Fruit fly (Drosophila melanogaster): ENCODE data around the gene Myo61F.
A peak's percentile ranks its signal among the peaks of the same experiment; 100 is the strongest.

Myo61F gene

DNA sequence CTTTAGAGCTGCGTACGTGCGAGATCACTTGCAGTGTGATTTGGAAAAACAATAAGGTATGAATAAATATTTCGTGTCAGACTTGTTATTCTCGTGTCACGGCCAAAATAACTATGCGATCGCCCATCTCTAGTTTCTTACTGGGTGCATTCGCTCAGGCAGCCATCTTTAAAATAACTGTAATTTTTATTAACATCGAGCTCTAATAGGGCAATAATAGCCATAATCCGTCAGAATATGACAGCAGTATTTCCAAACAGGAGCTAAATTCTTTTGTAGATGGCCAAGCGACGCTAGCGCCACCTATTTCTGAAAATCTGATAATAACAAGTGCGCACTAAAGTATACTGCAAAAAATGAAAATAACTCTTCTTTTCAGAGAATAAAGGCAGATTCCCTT is 33.8 kb downstream of the Myo61F start (continued):
- TF ChIP-seq insv (GFP tag; optimal IDR thresholded peaks at IDR 0.05) (peak in 1 of 2 experiments; percentile 86), CG13624 (GFP tag; optimal IDR thresholded peaks at IDR 0.05) (peak; percentile 50), gro (GFP tag; optimal IDR thresholded peaks at IDR 0.05) (peak; percentile 67), CG10462 (GFP tag; optimal IDR thresholded peaks at IDR 0.05) (peak; percentile 81), vnd (GFP tag; IDR thresholded peaks at IDR 0.05; ENCODE audit: partially characterized antibody) (peak; percentile 80), CG2199 (GFP tag; IDR thresholded peaks at IDR 0.05) (no peak), Blimp-1 (GFP tag; optimal IDR thresholded peaks at IDR 0.05) (peak; percentile 5), danr (GFP tag; IDR thresholded peaks at IDR 0.05) (no peak), CG11723 (GFP tag; optimal IDR thresholded peaks at IDR 0.05) (no peak), CG17385 (GFP tag; optimal IDR thresholded peaks at IDR 0.05) (peak; percentile 11), Eip74EF (GFP tag; optimal IDR thresholded peaks at IDR 0.05) (peak in 1 of 2 experiments; percentile 29), Opbp (GFP tag; IDR thresholded peaks at IDR 0.05; ENCODE audit: partially characterized antibody) (peak; percentile 89), sqz (GFP tag; optimal IDR thresholded peaks at IDR 0.05) (no peak), Myb (GFP tag; optimal IDR thresholded peaks at IDR 0.05) (peak; percentile 21), CG33557 (GFP tag; optimal IDR thresholded peaks at IDR 0.05) (peak; percentile 14), CG14014 (GFP tag; IDR thresholded peaks at IDR 0.05) (no peak), trem (tag; optimal IDR thresholded peaks at IDR 0.05) (peak; percentile 37), otp (GFP tag; IDR thresholded peaks at IDR 0.05) (0 out of 3 replicates have a peak, but pooled peaks have one; percentile 17), lab (GFP tag; optimal IDR thresholded peaks at IDR 0.05) (peak; percentile 55), lbe (GFP tag; optimal IDR thresholded peaks at IDR 0.05) (no peak), CG2678 (tag; optimal IDR thresholded peaks at IDR 0.05) (peak; percentile 21), nerfin-2 (GFP tag; IDR thresholded peaks at IDR 0.05; ENCODE audit: partially characterized antibody) (peak; percentile 73), CG6791 (GFP tag; IDR thresholded peaks at IDR 0.05; ENCODE audit: partially characterized antibody) (peak; percentile 78), eyg (GFP tag; optimal IDR thresholded peaks at IDR 0.05) (no peak), klu (GFP tag; IDR thresholded peaks at IDR 0.05) (no peak), Scr (GFP tag; IDR thresholded peaks at IDR 0.05; ENCODE audit: partially characterized antibody) (peak; percentile 91), CG3281 (GFP tag; optimal IDR thresholded peaks at IDR 0.05) (peak; percentile 22), CG18619 (GFP tag; optimal IDR thresholded peaks at IDR 0.05) (no peak), Xbp1 (GFP tag; optimal IDR thresholded peaks at IDR 0.05) (peak; percentile 28), CG17568 (GFP tag; optimal IDR thresholded peaks at IDR 0.05) (peak; percentile 32), Camta (GFP tag; optimal IDR thresholded peaks at IDR 0.05) (no peak), nerfin-1 (tag; optimal IDR thresholded peaks at IDR 0.05) (peak; percentile 73), chinmo (GFP tag; IDR thresholded peaks at IDR 0.05; ENCODE audit: partially characterized antibody) (peak; percentile 83; the same call in 2 of the 4 replicates), HLH3B (GFP tag; IDR thresholded peaks at IDR 0.05) (0 out of 2 replicates have a peak, but pooled peaks have one; percentile 33), CG31388 (GFP tag; optimal IDR thresholded peaks at IDR 0.05) (no peak), Bdp1 (GFP tag; optimal IDR thresholded peaks at IDR 0.05) (no peak), seq (GFP tag; IDR thresholded peaks at IDR 0.05) (no peak), kay (GFP tag; optimal IDR thresholded peaks at IDR 0.05) (no peak), ara (GFP tag; IDR thresholded peaks at IDR 0.05) (no peak), corto (GFP tag; optimal IDR thresholded peaks at IDR 0.05) (no peak), Gug (GFP tag; IDR thresholded peaks at IDR 0.05) (peak; percentile 31; the same call in 1 of the 4 replicates), CG9797 (GFP tag; optimal IDR thresholded peaks at IDR 0.05) (no peak), CG15479 (GFP tag; optimal IDR thresholded peaks at IDR 0.05) (no peak), Sox100B (GFP tag; optimal IDR thresholded peaks at IDR 0.05) (no peak), sim (GFP tag; IDR thresholded peaks at IDR 0.05) (no peak), CG10654 (GFP tag; optimal IDR thresholded peaks at IDR 0.05) (no peak), D19B (GFP tag; optimal IDR thresholded peaks at IDR 0.05) (no peak), Nf-YC (tag; optimal IDR thresholded peaks at IDR 0.05) (peak; percentile 40), CTCF (GFP tag; optimal IDR thresholded peaks at IDR 0.05) (peak; percentile 98), CG3847 (GFP tag; IDR thresholded peaks at IDR 0.05) (no peak), CG4360 (GFP tag; IDR thresholded peaks at IDR 0.05) (no peak)

All from whole organism, embryonic.